Worm (Caenorhabditis elegans): ENCODE results near the gene ptd-2.
A peak's percentile ranks its signal among the peaks of the same experiment; 100 is the strongest.

Gene ptd-2

DNA sequence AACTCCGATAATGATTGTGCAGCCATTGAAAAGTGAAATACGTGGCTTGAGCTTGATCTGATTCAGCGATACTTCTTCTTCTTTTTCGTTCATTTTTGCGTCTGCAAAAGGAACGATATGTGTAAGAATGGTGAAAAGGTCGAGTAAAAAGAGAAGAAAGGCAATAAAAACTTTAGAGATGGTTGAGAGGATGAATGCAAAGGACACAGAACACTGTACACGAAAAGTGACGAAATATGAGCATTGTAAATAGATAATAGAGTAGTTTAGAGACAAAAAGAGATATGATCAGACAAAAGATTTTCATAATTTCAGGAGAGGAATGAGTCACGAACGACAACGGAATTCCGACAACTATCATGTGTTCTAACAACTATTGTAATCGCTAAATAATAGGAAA is 3.8 kb upstream of the ptd-2 start, which contains the start of gene aat-2:
TSS of gene aat-2 (minus strand) at position 101 of the 400 bp plus-strand sequence.
- TF ChIP-seq skn-1 (tag; optimal IDR thresholded peaks at IDR 0.05) (no peak), R02D3.7 (tag; optimal IDR thresholded peaks at IDR 0.05) (no peak), ztf-4 (tag; optimal IDR thresholded peaks at IDR 0.05) (no peak), alr-1 (tag; optimal IDR thresholded peaks at IDR 0.05) (no peak), nhr-10 (tag; optimal IDR thresholded peaks at IDR 0.05) (no peak), nhr-237 (tag; optimal IDR thresholded peaks at IDR 0.05) (no peak), ama-1 (optimal IDR thresholded peaks at IDR 0.05) (no peak), F13H6.1 (tag; optimal IDR thresholded peaks at IDR 0.05) (no peak), elt-1 (tag; optimal IDR thresholded peaks at IDR 0.05) (no peak), blmp-1 (tag; optimal IDR thresholded peaks at IDR 0.05; ENCODE audit: insufficient read depth) (no peak), gmeb-1 (tag; optimal IDR thresholded peaks at IDR 0.05) (no peak), mbf-1 (tag; optimal IDR thresholded peaks at IDR 0.05) (no peak), egl-27 (tag; optimal IDR thresholded peaks at IDR 0.05) (no peak), unc-62 (GFP tag; optimal IDR thresholded peaks at IDR 0.05) (no peak)

DNA sequence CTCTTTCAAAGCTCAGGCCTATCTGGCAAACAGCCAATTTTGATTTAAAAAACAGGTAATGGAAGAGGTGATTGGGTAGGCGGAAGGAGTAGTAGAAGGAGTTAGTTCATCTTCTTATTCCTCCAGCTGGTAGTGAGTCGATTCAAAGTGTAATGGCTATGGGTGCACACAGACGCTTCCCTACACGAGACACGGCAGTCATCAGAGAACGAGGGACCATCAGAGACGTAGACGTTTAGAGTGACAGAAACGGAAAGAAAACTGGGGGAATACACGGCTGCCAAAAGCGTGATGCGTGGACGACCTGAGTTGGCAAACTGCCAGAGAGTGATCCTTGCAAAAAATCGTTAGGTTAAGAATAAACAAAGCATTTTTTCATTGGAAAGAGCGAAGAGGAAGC is 2.6 kb upstream of the ptd-2 start:
- TF ChIP-seq C34F6.9 (tag; optimal IDR thresholded peaks at IDR 0.05) (peak; percentile 53), sma-9 (GFP tag; optimal IDR thresholded peaks at IDR 0.05) (peak; percentile 74), sma-9 (tag; optimal IDR thresholded peaks at IDR 0.05) (no peak), unc-39 (tag; optimal IDR thresholded peaks at IDR 0.05) (no peak), F13H6.1 (tag; optimal IDR thresholded peaks at IDR 0.05) (peak; percentile 34), ceh-82 (tag; optimal IDR thresholded peaks at IDR 0.05) (no peak), nhr-237 (tag; optimal IDR thresholded peaks at IDR 0.05) (no peak), ZK546.5 (tag; optimal IDR thresholded peaks at IDR 0.05) (no peak), nhr-11 (tag; optimal IDR thresholded peaks at IDR 0.05) (no peak), mdl-1 (tag; optimal IDR thresholded peaks at IDR 0.05) (peak in 1 of 2 experiments; percentile 25), Y55F3AM.14 (GFP tag; optimal IDR thresholded peaks at IDR 0.05) (no peak), lsy-2 (tag; optimal IDR thresholded peaks at IDR 0.05) (peak in 1 of 2 experiments; percentile 30), nhr-129 (tag; optimal IDR thresholded peaks at IDR 0.05) (peak; percentile 75), unc-55 (GFP tag; optimal IDR thresholded peaks at IDR 0.05) (peak; percentile 60), mab-5 (tag; optimal IDR thresholded peaks at IDR 0.05) (no peak)

DNA sequence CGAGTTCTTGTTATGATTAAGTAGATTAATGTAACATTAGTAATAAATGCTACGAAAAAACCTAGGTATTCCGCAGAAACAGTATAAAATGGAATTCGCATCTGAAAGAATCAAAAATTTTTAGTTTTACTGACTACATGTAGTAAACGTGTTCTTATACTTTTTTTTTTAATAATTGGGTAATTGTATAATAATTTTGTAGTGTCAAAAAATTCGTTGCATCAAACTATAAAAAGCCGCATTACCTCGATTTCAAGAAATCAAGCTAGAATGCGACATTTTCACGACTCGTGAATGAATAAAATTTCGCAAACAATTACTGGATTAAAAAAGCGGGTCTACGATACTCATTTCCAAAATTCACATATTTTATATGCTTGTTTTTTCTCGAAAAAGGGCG is 826 bp upstream of the ptd-2 start, which contains the start of gene str-94:
TSS of gene str-94 (minus strand) at position 101 of the 400 bp plus-strand sequence.
- no peak for TF ChIP-seq sma-9 (GFP tag; optimal IDR thresholded peaks at IDR 0.05)
- no peak for TF ChIP-seq sma-9 (tag; optimal IDR thresholded peaks at IDR 0.05)
- no peak for TF ChIP-seq aly-2 (tag; optimal IDR thresholded peaks at IDR 0.05)
- TF ChIP-seq sma-3 (GFP tag; optimal IDR thresholded peaks at IDR 0.05), result no peak
- no peak for TF ChIP-seq nhr-11 (tag; optimal IDR thresholded peaks at IDR 0.05)
- TF ChIP-seq sem-4 (tag; optimal IDR thresholded peaks at IDR 0.05), result no peak
- TF ChIP-seq egl-27 (tag; optimal IDR thresholded peaks at IDR 0.05), result no peak
- TF ChIP-seq nhr-10 (tag; optimal IDR thresholded peaks at IDR 0.05), result no peak
- no peak for TF ChIP-seq nhr-12 (tag; optimal IDR thresholded peaks at IDR 0.05)
- no peak for TF ChIP-seq lin-13 (GFP tag; optimal IDR thresholded peaks at IDR 0.05)
- no peak for TF ChIP-seq dmd-4 (tag; optimal IDR thresholded peaks at IDR 0.05)
- no peak for TF ChIP-seq zag-1 (tag; optimal IDR thresholded peaks at IDR 0.05)
- TF ChIP-seq nhr-129 (tag; optimal IDR thresholded peaks at IDR 0.05), result no peak

DNA sequence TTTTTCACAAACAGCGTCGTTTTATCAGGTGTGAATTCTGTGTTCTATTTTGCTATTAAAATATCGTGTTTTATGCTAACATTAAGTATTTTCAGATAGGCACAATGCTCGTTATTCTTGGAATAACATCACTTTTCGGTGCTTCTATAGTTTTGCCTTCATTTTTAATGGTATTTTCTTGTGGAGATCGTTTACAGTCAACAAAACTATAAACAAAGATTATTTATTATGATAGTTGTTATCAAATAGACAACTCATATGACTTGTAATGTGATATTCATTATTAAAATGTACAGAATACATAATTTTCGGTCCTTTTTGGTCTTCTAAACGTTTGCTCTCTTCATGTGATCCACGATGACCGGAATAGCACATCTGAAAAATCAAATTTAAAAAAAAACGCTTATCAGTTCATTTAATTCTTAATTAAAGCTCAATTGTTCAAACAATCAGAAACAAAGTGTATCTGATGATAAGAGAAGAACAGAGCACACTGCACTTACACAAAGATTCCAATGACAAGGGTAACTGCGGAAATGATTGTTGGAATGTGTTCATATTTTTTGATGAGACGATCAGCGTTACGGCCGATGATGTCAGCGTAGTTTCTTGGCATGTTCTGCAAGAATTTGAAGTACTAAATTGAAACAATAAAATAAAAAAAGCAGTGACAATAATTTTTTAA is 4.1 kb downstream of the ptd-2 start, which contains the start of gene F07C3.9:
TSS of gene F07C3.9 (minus strand) at position 635 of the 685 bp plus-strand sequence.
- no peak for TF ChIP-seq zag-1 (tag; optimal IDR thresholded peaks at IDR 0.05)
- TF ChIP-seq fos-1 (tag; optimal IDR thresholded peaks at IDR 0.05), result peak; percentile 51
- peak; percentile 16 for TF ChIP-seq sma-9 (GFP tag; optimal IDR thresholded peaks at IDR 0.05)
- no peak for TF ChIP-seq sma-9 (tag; optimal IDR thresholded peaks at IDR 0.05)

- TF ChIP-seq sma-9 (GFP tag; optimal IDR thresholded peaks at IDR 0.05), result peak; percentile 46
- TF ChIP-seq sma-9 (tag; optimal IDR thresholded peaks at IDR 0.05), result no peak
- TF ChIP-seq crh-2 (tag; optimal IDR thresholded peaks at IDR 0.05), result no peak
- TF ChIP-seq mbf-1 (tag; optimal IDR thresholded peaks at IDR 0.05), result no peak
- TF ChIP-seq ztf-11 (tag; optimal IDR thresholded peaks at IDR 0.05), result no peak
- no peak for TF ChIP-seq snpc-4 (tag; optimal IDR thresholded peaks at IDR 0.05)
- TF ChIP-seq mdl-1 (tag; optimal IDR thresholded peaks at IDR 0.05), result no peak
- TF ChIP-seq zag-1 (tag; optimal IDR thresholded peaks at IDR 0.05), result no peak
- no peak for TF ChIP-seq C34F6.9 (tag; optimal IDR thresholded peaks at IDR 0.05)
- TF ChIP-seq nhr-237 (tag; optimal IDR thresholded peaks at IDR 0.05), result no peak
- TF ChIP-seq peb-1 (tag; optimal IDR thresholded peaks at IDR 0.05), result no peak
- no peak for TF ChIP-seq ama-1 (optimal IDR thresholded peaks at IDR 0.05)
- no peak for TF ChIP-seq nhr-21 (tag; optimal IDR thresholded peaks at IDR 0.05)
- no peak for TF ChIP-seq nhr-11 (tag; optimal IDR thresholded peaks at IDR 0.05)
- no peak for TF ChIP-seq unc-39 (tag; optimal IDR thresholded peaks at IDR 0.05)
- no peak for TF ChIP-seq nhr-6 (tag; optimal IDR thresholded peaks at IDR 0.05)
- peak; percentile 40 for TF ChIP-seq nhr-129 (tag; optimal IDR thresholded peaks at IDR 0.05)
- no peak for TF ChIP-seq Y55F3AM.14 (GFP tag; optimal IDR thresholded peaks at IDR 0.05)
- no peak for TF ChIP-seq ztf-1 (GFP tag; conservative IDR thresholded peaks at IDR 0.05)
- no peak for TF ChIP-seq lin-39 (tag; optimal IDR thresholded peaks at IDR 0.05)
- TF ChIP-seq fos-1 (tag; optimal IDR thresholded peaks at IDR 0.05), result peak; percentile 94
- no peak for TF ChIP-seq elt-1 (tag; optimal IDR thresholded peaks at IDR 0.05)
- peak; percentile 48 for TF ChIP-seq F13H6.1 (tag; optimal IDR thresholded peaks at IDR 0.05)
- TF ChIP-seq nhr-77 (tag; optimal IDR thresholded peaks at IDR 0.05), result no peak
- TF ChIP-seq lin-13 (GFP tag; optimal IDR thresholded peaks at IDR 0.05), result no peak
These were observed 5.4 kb downstream of the ptd-2 start for ce11 chrV:9255480-9255879.

Data from whole organism, L2 larva.